Worm (Caenorhabditis elegans) whole organism, mixed stage, embryonic: ENCODE results near the gene ttr-1.

Experiments used
- bed-3 ChIP-seq: fragments of 200-800 bp; sonication (Bioruptor generic); optimal IDR thresholded peaks from 3 replicates; lab custom pipeline; 2018; ENCODE audit warnings: mild to moderate bottlenecking, missing genetic modification characterization, moderate library complexity, missing compliant biosample characterization
- blmp-1 ChIP-seq: fragments of 150-350 bp; optimal IDR thresholded peaks from 2 replicates; lab custom pipeline; 2014; ENCODE audit warnings: missing biosample characterization, missing genetic modification characterization
- ceh-39 ChIP-seq: fragments of 150-350 bp; optimal IDR thresholded peaks from 2 replicates; lab custom pipeline; 2014; ENCODE audit warnings: missing biosample characterization, missing genetic modification characterization
- ceh-83 ChIP-seq: fragments of 200-800 bp; sonication (Bioruptor generic); optimal IDR thresholded peaks from 2 replicates; lab custom pipeline; 2018; ENCODE audit warnings: mild to moderate bottlenecking, missing genetic modification characterization, missing compliant biosample characterization
- ces-1 ChIP-seq: fragments of 150-350 bp; optimal IDR thresholded peaks from 2 replicates; lab custom pipeline; 2014; ENCODE audit warnings: missing biosample characterization, missing genetic modification reagents, missing genetic modification characterization
- cnd-1 ChIP-seq: fragments of 200-800 bp; sonication (Bioruptor generic); optimal IDR thresholded peaks from 2 replicates; lab custom pipeline; 2018; ENCODE audit warnings: mild to moderate bottlenecking, missing genetic modification characterization, missing compliant biosample characterization
- elt-1 ChIP-seq: sonication (generic microtip); optimal IDR thresholded peaks from 2 replicates; lab custom pipeline; 2017; ENCODE audit warnings: missing genetic modification characterization, mild to moderate bottlenecking, missing compliant biosample characterization, antibody characterized with exemption, moderate library complexity, borderline replicate concordance; ENCODE audit not compliant: insufficient read depth
- elt-3 ChIP-seq: fragments of 150-350 bp; optimal IDR thresholded peaks from 2 replicates; lab custom pipeline; 2014; ENCODE audit warnings: missing biosample characterization, missing genetic modification characterization
- flh-1 ChIP-seq: fragments of 200-800 bp; sonication (Bioruptor generic); optimal IDR thresholded peaks from 2 replicates; lab custom pipeline; 2018; ENCODE audit warnings: mild to moderate bottlenecking, missing genetic modification characterization, moderate library complexity, missing compliant biosample characterization
- ham-2 ChIP-seq: fragments of 200-800 bp; sonication (Bioruptor generic); optimal IDR thresholded peaks from 2 replicates; lab custom pipeline; 2018; ENCODE audit warnings: mild to moderate bottlenecking, missing genetic modification characterization, missing compliant biosample characterization
- hlh-1 ChIP-seq: fragments of 150-350 bp; optimal IDR thresholded peaks from 2 replicates; lab custom pipeline; 2014; ENCODE audit warnings: missing biosample characterization, missing genetic modification reagents, missing genetic modification characterization
- lin-13 ChIP-seq: fragments of 150-350 bp; optimal IDR thresholded peaks from 2 replicates; lab custom pipeline; 2014; ENCODE audit warnings: missing biosample characterization, missing genetic modification characterization
- lin-32 ChIP-seq: fragments of 200-800 bp; sonication (Bioruptor generic); optimal IDR thresholded peaks from 2 replicates; lab custom pipeline; 2018; ENCODE audit warnings: mild to moderate bottlenecking, missing genetic modification characterization, missing compliant biosample characterization
- lsy-2 ChIP-seq: fragments of 150-350 bp; optimal IDR thresholded peaks from 2 replicates; lab custom pipeline; 2014; ENCODE audit warnings: missing biosample characterization, missing genetic modification characterization
- mab-5 ChIP-seq: fragments of 150-350 bp; optimal IDR thresholded peaks from 2 replicates; lab custom pipeline; 2014; ENCODE audit warnings: missing biosample characterization, missing genetic modification characterization
- mep-1 ChIP-seq: fragments of 150-350 bp; optimal IDR thresholded peaks from 2 replicates; lab custom pipeline; 2017; ENCODE audit warnings: missing biosample characterization, missing genetic modification reagents, missing genetic modification characterization, inconsistent platforms
- nhr-12 ChIP-seq: fragments of 150-350 bp; optimal IDR thresholded peaks from 2 replicates; lab custom pipeline; 2014; ENCODE audit warnings: missing biosample characterization, missing genetic modification characterization
- nhr-237 ChIP-seq: fragments of 150-350 bp; optimal IDR thresholded peaks from 2 replicates; lab custom pipeline; 2014; ENCODE audit warnings: missing biosample characterization, missing genetic modification characterization
- nhr-28 ChIP-seq: fragments of 150-350 bp; optimal IDR thresholded peaks from 2 replicates; lab custom pipeline; 2014; ENCODE audit warnings: missing biosample characterization, missing genetic modification characterization
- nhr-76 ChIP-seq: sonication (generic microtip); optimal IDR thresholded peaks from 2 replicates; lab custom pipeline; 2017; ENCODE audit warnings: missing biosample characterization, missing genetic modification characterization
- pha-4 ChIP-seq: fragments of 150-350 bp; optimal IDR thresholded peaks from 2 replicates; lab custom pipeline; 2018; ENCODE audit warnings: missing biosample characterization, missing genetic modification reagents, missing genetic modification characterization
- sptf-1 ChIP-seq: sonication (generic microtip); optimal IDR thresholded peaks from 2 replicates; lab custom pipeline; 2017; ENCODE audit warnings: mild to moderate bottlenecking, missing genetic modification characterization, moderate library complexity, missing compliant biosample characterization
- tbx-8 ChIP-seq: fragments of 200-800 bp; sonication (Bioruptor generic); optimal IDR thresholded peaks from 2 replicates; lab custom pipeline; 2018; ENCODE audit warnings: mild to moderate bottlenecking, missing genetic modification characterization, moderate library complexity, missing compliant biosample characterization
- unc-120 ChIP-seq: sonication (generic microtip); optimal IDR thresholded peaks from 2 replicates; lab custom pipeline; 2017; ENCODE audit warnings: missing genetic modification characterization, missing compliant biosample characterization; ENCODE audit not compliant: poor library complexity, severe bottlenecking
- unc-39 ChIP-seq: fragments of 150-350 bp; optimal IDR thresholded peaks from 2 replicates; lab custom pipeline; 2014; ENCODE audit warnings: missing biosample characterization, missing genetic modification characterization
- unc-62 ChIP-seq: fragments of 150-350 bp; optimal IDR thresholded peaks from 2 replicates; lab custom pipeline; 2014; ENCODE audit warnings: missing biosample characterization, missing genetic modification reagents, missing genetic modification characterization
- zip-8 ChIP-seq: fragments of 150-350 bp; optimal IDR thresholded peaks from 2 replicates; lab custom pipeline; 2014; ENCODE audit warnings: missing biosample characterization, missing genetic modification characterization

The ttr-1 gene

ce11 chrIII:9927378-9927777, 1.5 kb upstream of the ttr-1 start, which contains the start of gene ttr-2:
Gene ttr-2, plus strand, starts transcription at chrIII:9927769.
- TF ChIP-seq unc-120 (tag; lab: Kevin White, UChicago) (no peak), ham-2 (GFP tag; lab: Kevin White, UChicago) (no peak), hlh-1 (tag; lab: Kevin White, UChicago) (no peak)

- TF ChIP-seq elt-3 (tag; lab: Kevin White, UChicago) (no peak), mep-1 (tag; lab: Kevin White, UChicago) (no peak), ces-1 (GFP tag; lab: Kevin White, UChicago) (no peak), unc-62 (GFP tag; lab: Kevin White, UChicago) (no peak), ceh-83 (GFP tag; lab: Kevin White, UChicago) (no peak), zip-8 (no peak), pha-4 (tag; lab: Kevin White, UChicago) (no peak), flh-1 (no peak), ham-2 (GFP tag; lab: Kevin White, UChicago) (no peak), nhr-12 (tag; lab: Kevin White, UChicago) (no peak)
Observed at ce11 chrIII:9929525-9929924, 648 bp downstream of the ttr-1 start.

- TF ChIP-seq flh-1 (no peak), nhr-237 (no peak), zip-8 (no peak), lin-13 (tag; lab: Kevin White, UChicago) (no peak), unc-39 (no peak)
Observed at ce11 chrIII:9930406-9930805, 1.5 kb downstream of the ttr-1 start.

ce11 chrIII:9932091-9932490, 3.2 kb downstream of the ttr-1 start, which contains the start of gene dec-7:
Gene dec-7, plus strand, starts transcription at chrIII:9932398.
- TF ChIP-seq tbx-8 (GFP tag; lab: Kevin White, UChicago) (no peak), lsy-2 (no peak), elt-1 (tag; lab: Kevin White, UChicago) (no peak), elt-3 (tag; lab: Kevin White, UChicago) (no peak), unc-62 (GFP tag; lab: Kevin White, UChicago) (no peak), ceh-39 (tag; lab: Kevin White, UChicago) (no peak), lin-32 (GFP tag; lab: Kevin White, UChicago) (no peak), cnd-1 (tag; lab: Kevin White, UChicago) (no peak), bed-3 (GFP tag; lab: Kevin White, UChicago) (no peak), blmp-1 (tag; lab: Kevin White, UChicago) (no peak)

ce11 chrIII:9941020-9941674, 12.3 kb downstream of the ttr-1 start, which contains the start of the genes K03H1.9 and K03H1.12:
Gene K03H1.9, minus strand, starts transcription at chrIII:9941490.
Gene K03H1.12, plus strand, starts transcription at chrIII:9941624.
- TF ChIP-seq zip-8 (no peak), ces-1 (GFP tag; lab: Kevin White, UChicago) (no peak), elt-3 (tag; lab: Kevin White, UChicago) (no peak)

ce11 chrIII:9944723-9945122, 15.8 kb downstream of the ttr-1 start, which contains the start of gene gln-2:
Gene gln-2, minus strand, starts transcription at chrIII:9944823.
- no peak for TF ChIP-seq nhr-237
- TF ChIP-seq pha-4 (tag; lab: Kevin White, UChicago): no peak
- TF ChIP-seq zip-8: no peak
- TF ChIP-seq unc-39: no peak
- TF ChIP-seq blmp-1 (tag; lab: Kevin White, UChicago): no peak
- TF ChIP-seq tbx-8 (GFP tag; lab: Kevin White, UChicago): no peak
- no peak for TF ChIP-seq sptf-1 (tag; lab: Kevin White, UChicago)
- TF ChIP-seq cnd-1 (tag; lab: Kevin White, UChicago): no peak
- TF ChIP-seq nhr-28 (tag; lab: Kevin White, UChicago): no peak
- TF ChIP-seq nhr-76 (tag; lab: Kevin White, UChicago): no peak
- TF ChIP-seq mab-5 (tag; lab: Kevin White, UChicago): no peak
